Fruit fly (Drosophila melanogaster): ENCODE measurements around the gene fz.
A peak's percentile ranks its signal among the peaks of the same experiment; 100 is the strongest.

- TF ChIP-seq Crg-1 (GFP tag; optimal IDR thresholded peaks at IDR 0.05), result no peak
- TF ChIP-seq CG11617 (GFP tag; optimal IDR thresholded peaks at IDR 0.05), result peak; percentile 80
- TF ChIP-seq tj (GFP tag; optimal IDR thresholded peaks at IDR 0.05), result no peak
- no peak for TF ChIP-seq cic (GFP tag; optimal IDR thresholded peaks at IDR 0.05)
- peak; percentile 19 for TF ChIP-seq kay (GFP tag; ENCODE audit: borderline replicate concordance)
- peak; percentile 42 for TF ChIP-seq CG12768 (GFP tag; optimal IDR thresholded peaks at IDR 0.05)
- peak; percentile 3 for TF ChIP-seq Hr96 (GFP tag; optimal IDR thresholded peaks at IDR 0.05)
- TF ChIP-seq ovo (GFP tag; optimal IDR thresholded peaks at IDR 0.05), result no peak
- no peak for TF ChIP-seq cnc (optimal IDR thresholded peaks at IDR 0.05)
- peak; percentile 39 for TF ChIP-seq CG5204 (GFP tag; optimal IDR thresholded peaks at IDR 0.05)
Measured at dm6 chr3L:14381523-14381922, 107.4 kb downstream of the fz start, which contains the start of gene CG43120.

Measured in whole organism, adult.